Worm (Caenorhabditis elegans) whole organism, early embryonic: ENCODE data around the gene arrd-2.

Source experiments
- F13C5.2 ChIP-seq: sonication (generic microtip); optimal IDR thresholded peaks from 2 replicates; lab custom pipeline; 2017; ENCODE audit warnings: mild to moderate bottlenecking, missing genetic modification characterization, inconsistent platforms, missing compliant biosample characterization
- aly-1 ChIP-seq: sonication (generic microtip); optimal IDR thresholded peaks from 2 replicates; lab custom pipeline; 2016; ENCODE audit warnings: missing genetic modification characterization, missing compliant biosample characterization
- ama-1 ChIP-seq: fragments of 150-350 bp; optimal IDR thresholded peaks from 2 replicates; lab custom pipeline; 2014
- ceh-13 ChIP-seq: fragments of 200-800 bp; sonication (Bioruptor generic); optimal IDR thresholded peaks from 2 replicates; lab custom pipeline; 2018; ENCODE audit warnings: mild to moderate bottlenecking, missing genetic modification characterization, missing compliant biosample characterization
- ceh-36 ChIP-seq: sonication (generic microtip); optimal IDR thresholded peaks from 2 replicates; lab custom pipeline; 2016; ENCODE audit warnings: missing genetic modification characterization, inconsistent platforms, missing compliant biosample characterization
- ets-7 ChIP-seq: sonication (generic microtip); optimal IDR thresholded peaks from 2 replicates; lab custom pipeline; 2016; ENCODE audit warnings: missing genotype, missing genetic modification characterization, missing compliant biosample characterization
- hmbx-1 ChIP-seq: sonication (generic microtip); optimal IDR thresholded peaks from 2 replicates; lab custom pipeline; 2016; ENCODE audit warnings: mild to moderate bottlenecking, missing genetic modification characterization, missing compliant biosample characterization
- pes-1 ChIP-seq: fragments of 200-800 bp; sonication (Bioruptor generic); IDR thresholded peaks from 2 replicates; pipeline ENCODE4 v1.3.6; 2022; ENCODE audit warnings: missing genetic modification reagents, missing genetic modification characterization, missing compliant biosample characterization
- scrt-1 ChIP-seq: fragments of 200-800 bp; sonication (Bioruptor generic); IDR thresholded peaks from 2 replicates; pipeline ENCODE4 v1.3.6; 2022; ENCODE audit warnings: missing genetic modification characterization, missing compliant biosample characterization
- sea-1 ChIP-seq: fragments of 200-800 bp; sonication (Bioruptor generic); conservative IDR thresholded peaks from 2 replicates; pipeline ENCODE4 v1.3.6; 2022; ENCODE audit warnings: missing genetic modification characterization, missing compliant biosample characterization
- tbx-11 ChIP-seq: fragments of 200-800 bp; sonication (Bioruptor generic); IDR thresholded peaks from 2 replicates; pipeline ENCODE4 v1.3.6; 2022; ENCODE audit warnings: missing genetic modification characterization, missing compliant biosample characterization
- tra-4 ChIP-seq: sonication (generic microtip); optimal IDR thresholded peaks from 2 replicates; lab custom pipeline; 2017; ENCODE audit warnings: missing genetic modification characterization, missing compliant biosample characterization

ce11 chrII:9379796-9380195 lies 27.8 kb upstream of the arrd-2 start, which contains the start of gene srh-48:
- TF ChIP-seq ceh-13 (GFP tag; lab: Kevin White, UChicago): no peak
- TF ChIP-seq ama-1: no peak
- no peak for TF ChIP-seq ceh-36
- TF ChIP-seq aly-1: no peak
- no peak for TF ChIP-seq tbx-11 (GFP tag; lab: Robert Waterston, UW)
- no peak for TF ChIP-seq tra-4
- TF ChIP-seq scrt-1 (GFP tag; lab: Robert Waterston, UW): no peak
- no peak for TF ChIP-seq F13C5.2
- no peak for TF ChIP-seq pes-1 (GFP tag; lab: Robert Waterston, UW)
- TF ChIP-seq hmbx-1 (tag; lab: Kevin White, UChicago): no peak
- TF ChIP-seq ets-7 (tag; lab: Kevin White, UChicago): no peak
- TF ChIP-seq sea-1: no peak
